Fruit fly (Drosophila melanogaster) whole organism, embryonic: Measurements from ENCODE around the gene SMSr.

ENCODE experiments used
- Asciz ChIP-seq: fragments of 200-800 bp; sonication (Bioruptor generic); optimal IDR thresholded peaks from 2 replicates; lab custom pipeline; 2017; ENCODE audit warnings: missing biosample characterization, mild to moderate bottlenecking, missing genetic modification characterization, missing genetic modification reagents
- Bgb ChIP-seq: fragments of 200-800 bp; sonication (Bioruptor generic); IDR thresholded peaks from 2 replicates; pipeline ENCODE4 v1.3.6; 2022; ENCODE audit warnings: missing biosample characterization, missing genetic modification characterization; ENCODE audit not compliant: partially characterized antibody
- CG11504 ChIP-seq: fragments of 200-800 bp; sonication (Bioruptor generic); optimal IDR thresholded peaks from 3 replicates; lab custom pipeline; 2019; ENCODE audit warnings: missing biosample characterization, mild to moderate bottlenecking, missing genetic modification characterization, moderate library complexity
- CG12299 ChIP-seq: fragments of 200-800 bp; sonication (Bioruptor generic); optimal IDR thresholded peaks from 2 replicates; lab custom pipeline; 2018; ENCODE audit warnings: missing biosample characterization, mild to moderate bottlenecking, missing genetic modification characterization
- CG1603 ChIP-seq: fragments of 200-800 bp; sonication (Bioruptor generic); optimal IDR thresholded peaks from 2 replicates; lab custom pipeline; 2019; ENCODE audit warnings: missing biosample characterization, mild to moderate bottlenecking, missing genetic modification characterization, moderate library complexity
- CG2199 ChIP-seq: fragments of 200-800 bp; sonication (Bioruptor generic); IDR thresholded peaks from 3 replicates; pipeline ENCODE4 v1.3.6; 2022; ENCODE audit warnings: missing biosample characterization, missing genetic modification characterization
- CG32772 ChIP-seq: fragments of 200-800 bp; sonication (Bioruptor generic); IDR thresholded peaks from 2 replicates; pipeline ENCODE4 v1.3.6; 2022; ENCODE audit warnings: missing biosample characterization, missing genetic modification characterization
- CG3281 ChIP-seq: fragments of 200-800 bp; sonication (Bioruptor generic); optimal IDR thresholded peaks from 3 replicates; lab custom pipeline; 2017; ENCODE audit warnings: missing biosample characterization, mild to moderate bottlenecking, missing genetic modification characterization
- CG3995 ChIP-seq: fragments of 200-800 bp; sonication (Bioruptor generic); optimal IDR thresholded peaks from 3 replicates; lab custom pipeline; 2016; ENCODE audit warnings: missing biosample characterization, missing genetic modification characterization
- CG42726 ChIP-seq: fragments of 200-800 bp; sonication (Bioruptor generic); IDR thresholded peaks from 2 replicates; pipeline ENCODE4 v1.3.6; 2022; ENCODE audit warnings: missing biosample characterization, missing genetic modification characterization; ENCODE audit not compliant: partially characterized antibody
- CG5245 ChIP-seq: fragments of 200-800 bp; sonication (Bioruptor generic); optimal IDR thresholded peaks from 3 replicates; lab custom pipeline; 2016; ENCODE audit warnings: missing biosample characterization, missing genetic modification characterization
- CG6791 ChIP-seq: fragments of 200-800 bp; sonication (Bioruptor generic); IDR thresholded peaks from 3 replicates; pipeline ENCODE4 v1.3.6; 2022; ENCODE audit warnings: missing biosample characterization, missing genetic modification characterization; ENCODE audit not compliant: partially characterized antibody
- CHES-1-like ChIP-seq: fragments of 200-800 bp; sonication (Bioruptor generic); optimal IDR thresholded peaks from 2 replicates; lab custom pipeline; 2016; ENCODE audit warnings: missing biosample characterization, missing genetic modification characterization
- CTCF ChIP-seq: fragments of 200-800 bp; sonication (Bioruptor generic); optimal IDR thresholded peaks from 2 replicates; lab custom pipeline; 2017; ENCODE audit warnings: missing biosample characterization, mild to moderate bottlenecking, missing genetic modification characterization, moderate library complexity
- D19A ChIP-seq: fragments of 200-800 bp; optimal IDR thresholded peaks from 3 replicates; lab custom pipeline; 2019; ENCODE audit warnings: missing biosample characterization, mild to moderate bottlenecking, missing genetic modification characterization, moderate library complexity
- Dll ChIP-seq: fragments of 200-800 bp; sonication (Bioruptor generic); IDR thresholded peaks from 4 replicates; pipeline ENCODE4 v1.3.6; 2022; ENCODE audit warnings: missing biosample characterization, missing genetic modification characterization; ENCODE audit not compliant: partially characterized antibody
- ERR ChIP-seq: fragments of 200-800 bp; sonication (Bioruptor generic); optimal IDR thresholded peaks from 2 replicates; lab custom pipeline; 2016; ENCODE audit warnings: missing biosample characterization, missing genetic modification characterization
- Eip74EF ChIP-seq, 2 experiments: fragments of 200-800 bp in 1 of 2; fragments of >200 bp in 1 of 2; sonication (Bioruptor generic) in 1 of 2; optimal IDR thresholded peaks; 2 replicates each; lab custom pipeline; 2017 to 2019; ENCODE audit warnings: missing biosample characterization in 2 of 2, missing genetic modification characterization in 2 of 2, mild to moderate bottlenecking in 1 of 2, moderate library complexity in 1 of 2
- Elba2 ChIP-seq: fragments of 200-800 bp; sonication (Bioruptor generic); optimal IDR thresholded peaks from 3 replicates; lab custom pipeline; 2016; ENCODE audit warnings: missing biosample characterization, missing genetic modification characterization
- Fer1 ChIP-seq: fragments of 200-800 bp; sonication (Bioruptor generic); optimal IDR thresholded peaks from 2 replicates; lab custom pipeline; 2017; ENCODE audit warnings: missing biosample characterization, mild to moderate bottlenecking, missing genetic modification characterization
- Fer2 ChIP-seq: fragments of 200-800 bp; sonication (Bioruptor generic); optimal IDR thresholded peaks from 2 replicates; lab custom pipeline; 2018; ENCODE audit warnings: missing biosample characterization, mild to moderate bottlenecking, missing genetic modification characterization, moderate library complexity
- Gsc ChIP-seq: fragments of 200-800 bp; sonication (Bioruptor generic); IDR thresholded peaks from 2 replicates; pipeline ENCODE4 v1.3.6; 2022; ENCODE audit warnings: missing biosample characterization, missing genetic modification characterization
- Gug ChIP-seq: fragments of 200-800 bp; sonication (Bioruptor generic); IDR thresholded peaks from 4 replicates; pipeline ENCODE4 v1.3.6; 2022; ENCODE audit warnings: missing biosample characterization, missing genetic modification characterization
- HHEX ChIP-seq: fragments of 200-800 bp; sonication (Bioruptor generic); optimal IDR thresholded peaks from 3 replicates; lab custom pipeline; 2017; ENCODE audit warnings: missing biosample characterization, mild to moderate bottlenecking, missing genetic modification characterization, missing genetic modification reagents
- HLH54F ChIP-seq: fragments of 200-800 bp; sonication (Bioruptor generic); optimal IDR thresholded peaks from 3 replicates; lab custom pipeline; 2016; ENCODE audit warnings: missing biosample characterization, missing genetic modification characterization
- HLHmδ ChIP-seq: fragments of 200-800 bp; sonication (Bioruptor generic); optimal IDR thresholded peaks from 2 replicates; lab custom pipeline; 2018; ENCODE audit warnings: missing biosample characterization, mild to moderate bottlenecking, missing genetic modification characterization, moderate library complexity
- HmgD ChIP-seq: fragments of 200-800 bp; sonication (Bioruptor generic); optimal IDR thresholded peaks from 3 replicates; lab custom pipeline; 2016; ENCODE audit warnings: missing biosample characterization, missing genetic modification characterization
- HmgZ ChIP-seq: fragments of 200-800 bp; sonication (Bioruptor generic); optimal IDR thresholded peaks from 2 replicates; lab custom pipeline; 2018; ENCODE audit warnings: missing biosample characterization, mild to moderate bottlenecking, missing genetic modification characterization
- Hr51 ChIP-seq, 2 experiments: fragments of 200-800 bp; sonication (Bioruptor generic); optimal IDR thresholded peaks; 2 replicates in 1 of 2; 3 replicates in 1 of 2; lab custom pipeline; 2016 to 2018; ENCODE audit warnings: missing biosample characterization in 2 of 2, missing genetic modification characterization in 2 of 2, mild to moderate bottlenecking in 1 of 2, moderate library complexity in 1 of 2
- Jarid2 ChIP-seq: fragments of 200-800 bp; sonication (Bioruptor generic); optimal IDR thresholded peaks from 3 replicates; lab custom pipeline; 2017; ENCODE audit warnings: mild to moderate bottlenecking, missing biosample characterization, missing genetic modification reagents, missing genetic modification characterization
- Rx ChIP-seq: fragments of 200-800 bp; sonication (Bioruptor generic); IDR thresholded peaks from 2 replicates; pipeline ENCODE4 v1.3.6; 2022; ENCODE audit warnings: missing biosample characterization, missing genetic modification characterization
- Stat92E ChIP-seq, 3 experiments: fragments of >200 bp in 2 of 3; fragments of 200-800 bp in 1 of 3; sonication (Bioruptor generic) in 1 of 3; optimal IDR thresholded peaks; 2 replicates each; lab custom pipeline; 2017 to 2019; ENCODE audit warnings: missing biosample characterization in 3 of 3, missing genetic modification characterization in 3 of 3, mild to moderate bottlenecking in 1 of 3, moderate library complexity in 1 of 3
- ac ChIP-seq: fragments of 200-800 bp; sonication (Bioruptor generic); optimal IDR thresholded peaks from 3 replicates; lab custom pipeline; 2017; ENCODE audit warnings: missing biosample characterization, mild to moderate bottlenecking, missing genetic modification characterization
- bbx ChIP-seq: fragments of 200-800 bp; sonication (Bioruptor generic); IDR thresholded peaks from 2 replicates; pipeline ENCODE4 v1.3.6; 2022; ENCODE audit warnings: missing biosample characterization, missing genetic modification characterization; ENCODE audit not compliant: partially characterized antibody
- bowl ChIP-seq: fragments of 200-800 bp; sonication (Bioruptor generic); IDR thresholded peaks from 2 replicates; pipeline ENCODE4 v1.3.6; 2022; ENCODE audit warnings: missing biosample characterization, missing genetic modification characterization
- caup ChIP-seq: fragments of 200-800 bp; sonication (Bioruptor generic); optimal IDR thresholded peaks from 3 replicates; lab custom pipeline; 2017; ENCODE audit warnings: missing biosample characterization, mild to moderate bottlenecking, missing genetic modification characterization, moderate library complexity; ENCODE audit not compliant: severe bottlenecking
- chinmo ChIP-seq: fragments of 200-800 bp; sonication (Bioruptor generic); IDR thresholded peaks from 4 replicates; pipeline ENCODE4 v1.3.6; 2022; ENCODE audit warnings: missing biosample characterization, missing genetic modification characterization; ENCODE audit not compliant: partially characterized antibody
- ci ChIP-seq: fragments of 200-800 bp; sonication (Bioruptor generic); IDR thresholded peaks from 3 replicates; pipeline ENCODE4 v1.3.6; 2022; ENCODE audit warnings: missing biosample characterization, missing genetic modification characterization
- her ChIP-seq: fragments of 200-800 bp; sonication (Bioruptor generic); optimal IDR thresholded peaks from 2 replicates; lab custom pipeline; 2016; ENCODE audit warnings: missing biosample characterization, missing genetic modification characterization
- knrl ChIP-seq: fragments of 200-800 bp; sonication (Bioruptor generic); IDR thresholded peaks from 3 replicates; pipeline ENCODE4 v1.3.6; 2022; ENCODE audit warnings: missing biosample characterization, missing genetic modification characterization; ENCODE audit not compliant: partially characterized antibody
- otp ChIP-seq: fragments of 200-800 bp; sonication (Bioruptor generic); IDR thresholded peaks from 3 replicates; pipeline ENCODE4, ENCODE4 v1.3.6; 2022; ENCODE audit warnings: missing biosample characterization, missing genetic modification characterization
- pan ChIP-seq, 4 experiments: fragments of >200 bp in 3 of 4; fragments of 200-800 bp in 1 of 4; sonication (Bioruptor generic) in 1 of 4; optimal IDR thresholded peaks in 3 of 4; IDR thresholded peaks in 1 of 4; 2 replicates each; pipeline versions ENCODE4 v1.3.6 to Lab custom; 2017 to 2022; ENCODE audit warnings: missing biosample characterization in 2 of 4, missing genetic modification characterization in 2 of 4, mixed read lengths in 1 of 4
- sens ChIP-seq: fragments of 200-800 bp; sonication (Bioruptor generic); peaks from one replicate; lab custom pipeline; 2016; ENCODE audit warnings: missing biosample characterization, missing genetic modification characterization
- seq ChIP-seq: fragments of 200-800 bp; sonication (Bioruptor generic); IDR thresholded peaks from 2 replicates; pipeline ENCODE4 v1.3.6; 2022; ENCODE audit warnings: missing biosample characterization, missing genetic modification characterization
- slp2 ChIP-seq: fragments of 200-800 bp; sonication (Bioruptor generic); optimal IDR thresholded peaks from 2 replicates; lab custom pipeline; 2016; ENCODE audit warnings: missing biosample characterization, missing genetic modification characterization
- sqz ChIP-seq: fragments of 200-800 bp; sonication (Bioruptor generic); optimal IDR thresholded peaks from 3 replicates; lab custom pipeline; 2018; ENCODE audit warnings: missing biosample characterization, mild to moderate bottlenecking, missing genetic modification characterization
- ssp ChIP-seq: fragments of 200-800 bp; sonication (Bioruptor generic); IDR thresholded peaks from 2 replicates; pipeline ENCODE4 v1.3.6; 2022; ENCODE audit warnings: missing biosample characterization, missing genetic modification characterization
- trem ChIP-seq: fragments of 200-800 bp; optimal IDR thresholded peaks from 3 replicates; lab custom pipeline; 2019; ENCODE audit warnings: missing biosample characterization, mild to moderate bottlenecking, missing genetic modification characterization, moderate library complexity
- usp ChIP-seq: fragments of >200 bp; optimal IDR thresholded peaks from 2 replicates; lab custom pipeline; 2017; ENCODE audit warnings: missing biosample characterization, missing genetic modification characterization

Gene SMSr

DNA sequence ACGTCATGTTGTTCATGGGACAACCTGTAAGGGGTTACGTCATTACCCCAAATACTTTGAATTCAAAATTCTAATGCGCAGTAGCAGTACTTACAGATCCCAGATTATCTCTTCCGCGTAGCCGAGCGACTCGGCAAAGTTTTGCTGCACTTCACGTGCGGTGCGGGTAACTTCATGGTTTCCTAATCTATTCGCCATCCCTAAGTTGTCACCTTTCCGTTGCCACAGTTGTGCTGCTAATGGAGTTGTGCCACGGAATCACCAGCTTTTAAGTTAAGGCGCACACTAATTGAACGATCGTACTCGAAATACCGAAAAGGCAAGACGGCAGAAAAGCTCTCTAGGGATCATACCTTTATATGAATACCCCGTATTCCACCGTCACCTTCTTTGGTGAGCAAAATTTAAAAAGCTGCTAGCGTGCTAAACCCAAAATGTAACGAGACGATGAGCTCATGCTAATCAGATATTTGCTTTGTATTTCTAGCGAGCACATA is 21.4 kb downstream of the SMSr start, which contains the start of gene pst (continued):
- peak; percentile 48 for TF ChIP-seq her (GFP tag; lab: Kevin White, UChicago)
- no peak for TF ChIP-seq trem (tag; lab: Kevin White, UChicago)
- no peak for TF ChIP-seq CTCF
- no peak for TF ChIP-seq CG32772
- no peak for TF ChIP-seq Hr51 (GFP tag; optimal IDR thresholded peaks at IDR 0.05; lab: Kevin White, UChicago)
- TF ChIP-seq bbx (GFP tag; lab: Robert Waterston, UW): peak; percentile 69
- peak in 1 of 2 experiments; percentile 68 for TF ChIP-seq Eip74EF (GFP tag; optimal IDR thresholded peaks at IDR 0.05; lab: Kevin White, UChicago)
- TF ChIP-seq Jarid2 (GFP tag; lab: Kevin White, UChicago): peak; percentile 51
- TF ChIP-seq CG11504 (tag; lab: Kevin White, UChicago): no peak
- TF ChIP-seq slp2 (GFP tag; lab: Kevin White, UChicago): no peak
- TF ChIP-seq Gsc (GFP tag; lab: Robert Waterston, UW): no peak
- TF ChIP-seq ERR (GFP tag; lab: Kevin White, UChicago): no peak
- no peak for TF ChIP-seq HHEX (GFP tag; lab: Kevin White, UChicago)
- no peak for TF ChIP-seq CG6791 (GFP tag; lab: Robert Waterston, UW)
- TF ChIP-seq Rx (GFP tag; lab: Robert Waterston, UW): no peak
- no peak for TF ChIP-seq CG5245 (GFP tag; lab: Kevin White, UChicago)
- TF ChIP-seq CG12299 (tag; lab: Kevin White, UChicago): no peak
- no peak for TF ChIP-seq caup
- peak; percentile 60 for TF ChIP-seq HmgD (GFP tag; lab: Kevin White, UChicago)
- TF ChIP-seq Fer2 (tag; lab: Kevin White, UChicago): no peak
- TF ChIP-seq HLHmδ (GFP tag; lab: Kevin White, UChicago): peak; percentile 33
- TF ChIP-seq ssp (GFP tag; lab: Robert Waterston, UW): no peak
- TF ChIP-seq knrl (GFP tag; lab: Robert Waterston, UW): no peak
- TF ChIP-seq chinmo (GFP tag; lab: Robert Waterston, UW): peak; percentile 53; the same call in 2 of the 4 replicates
- TF ChIP-seq Asciz (GFP tag; lab: Kevin White, UChicago): peak; percentile 21
- TF ChIP-seq Dll (GFP tag; lab: Robert Waterston, UW): no peak
- peak; percentile 54; the same call in 1 of the 2 replicates for TF ChIP-seq CG42726 (GFP tag; lab: Robert Waterston, UW)
- peak; percentile 39; the same call in 1 of the 3 replicates for TF ChIP-seq otp (GFP tag; lab: Robert Waterston, UW)
- TF ChIP-seq CG3281 (GFP tag; lab: Kevin White, UChicago): peak; percentile 62
- no peak for TF ChIP-seq ac (GFP tag; lab: Kevin White, UChicago)
- no peak; the same call in 1 of the 2 replicates for TF ChIP-seq seq
- no peak for TF ChIP-seq Stat92E (GFP tag; optimal IDR thresholded peaks at IDR 0.05; lab: Kevin White, UChicago)
- peak; percentile 31 for TF ChIP-seq sens (GFP tag; lab: Kevin White, UChicago)
- peak; percentile 29 for TF ChIP-seq HLH54F (GFP tag; lab: Kevin White, UChicago)
- TF ChIP-seq bowl (GFP tag; lab: Robert Waterston, UW): peak; percentile 53; the same call in 1 of the 2 replicates
- no peak for TF ChIP-seq Elba2
- TF ChIP-seq CG3995 (GFP tag; lab: Kevin White, UChicago): no peak
- peak; percentile 25 for TF ChIP-seq CG1603 (tag; lab: Kevin White, UChicago)
- no peak for TF ChIP-seq sqz (GFP tag; lab: Kevin White, UChicago)
- peak; percentile 24 for TF ChIP-seq Fer1 (GFP tag; lab: Kevin White, UChicago)
- TF ChIP-seq pan (optimal IDR thresholded peaks at IDR 0.05; lab: Kevin White, UChicago): no peak
- TF ChIP-seq pan (GFP tag; optimal IDR thresholded peaks at IDR 0.05 in 1 of 2, IDR thresholded peaks at IDR 0.05 in 1 of 2): no peak
- TF ChIP-seq HmgZ: peak; percentile 11
- peak; percentile 54 for TF ChIP-seq ci (GFP tag; lab: Robert Waterston, UW)
- peak; percentile 64 for TF ChIP-seq Bgb
- TF ChIP-seq CG2199: no peak
- no peak for TF ChIP-seq usp (GFP tag; lab: Kevin White, UChicago)
- TF ChIP-seq CHES-1-like (GFP tag; lab: Kevin White, UChicago): peak; percentile 20
- TF ChIP-seq D19A: peak; percentile 14
- TF ChIP-seq Gug (GFP tag; lab: Robert Waterston, UW): no peak
